Worm (Caenorhabditis elegans): ENCODE results near the gene atf-4.

ce11 chrX:14853712-14854217 is 43.2 kb upstream of the atf-4 start, which contains the start of the genes C27C12.1 and C27C12.4:
- TF ChIP-seq nhr-76 (tag; optimal IDR thresholded peaks at IDR 0.05) (no peak), unc-62 (GFP tag; optimal IDR thresholded peaks at IDR 0.05) (peak; percentile 35), nhr-237 (tag; optimal IDR thresholded peaks at IDR 0.05) (peak; percentile 66), elt-1 (tag; optimal IDR thresholded peaks at IDR 0.05; ENCODE audit: borderline replicate concordance, insufficient read depth) (no peak)

Measured in whole organism, mixed stage, embryonic.